Fruit fly (Drosophila melanogaster) whole organism: ENCODE measurements around the gene CG42404.

Source experiments
- CG8478 ChIP-seq: fragments of >200 bp; optimal IDR thresholded peaks from 2 replicates; lab custom pipeline; 2018; ENCODE audit warnings: inconsistent platforms
- Dll ChIP-seq: fragments of >200 bp; optimal IDR thresholded peaks from 2 replicates; lab custom pipeline; 2017
- EcR ChIP-seq, 2 experiments: fragments of >200 bp; optimal IDR thresholded peaks; 2 replicates each; lab custom pipeline; 2017; ENCODE audit warnings: missing biosample characterization in 2 of 2, missing genetic modification characterization in 2 of 2, missing genetic modification reagents in 2 of 2
- pan ChIP-seq: fragments of >200 bp; optimal IDR thresholded peaks from 2 replicates; lab custom pipeline; 2017
- psq ChIP-seq: fragments of >200 bp; optimal IDR thresholded peaks from 2 replicates; lab custom pipeline; 2017
- usp ChIP-seq: fragments of >200 bp; optimal IDR thresholded peaks from 2 replicates; lab custom pipeline; 2017; ENCODE audit warnings: missing biosample characterization, missing genetic modification characterization, mixed read lengths

DNA sequence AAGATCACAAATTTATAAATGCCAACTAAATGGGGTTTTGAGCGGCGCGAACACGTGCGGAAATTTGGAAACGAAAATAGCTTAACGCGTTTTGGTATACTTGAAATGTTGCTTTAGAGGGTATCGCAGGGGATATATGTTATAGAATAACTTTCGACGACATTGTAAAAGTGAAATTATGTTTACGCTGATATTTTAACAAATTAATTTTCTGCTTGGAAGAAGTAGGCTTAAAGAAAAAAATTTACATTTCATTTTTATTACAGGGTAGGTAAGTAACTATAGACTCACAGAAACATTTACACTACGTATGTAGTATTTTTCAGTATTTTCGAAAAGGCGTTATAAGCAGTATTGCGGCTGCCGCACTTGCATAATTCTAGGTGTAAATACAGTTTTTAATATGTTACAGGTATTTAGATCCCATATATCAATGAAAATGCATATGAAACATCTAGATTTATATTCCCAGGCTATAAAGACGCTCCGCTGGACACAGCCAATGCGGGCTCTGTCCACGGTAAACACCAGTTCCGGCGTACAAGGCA is 20.5 kb upstream of the CG42404 start, which contains the start of the genes Art3 and mRpS10:
- no peak for TF ChIP-seq usp (GFP tag; lab: Kevin White, UChicago)
- TF ChIP-seq psq (lab: Kevin White, UChicago) = no peak
- peak; percentile 98 for TF ChIP-seq pan
- TF ChIP-seq CG8478 (lab: Kevin White, UChicago) = no peak
- no peak for TF ChIP-seq EcR (GFP tag; optimal IDR thresholded peaks at IDR 0.05; lab: Kevin White, UChicago)
- TF ChIP-seq Dll (lab: Kevin White, UChicago) = no peak
